Fruit fly (Drosophila melanogaster) whole organism, embryonic: ENCODE measurements around the gene CG11089.

Experiments
- CG30403 ChIP-seq: fragments of 200-800 bp; sonication (Bioruptor generic); optimal IDR thresholded peaks from 3 replicates; lab custom pipeline; 2016; ENCODE audit warnings: missing biosample characterization, missing genetic modification characterization
- eyg ChIP-seq: fragments of 200-800 bp; sonication (Bioruptor generic); optimal IDR thresholded peaks from 3 replicates; lab custom pipeline; 2016; ENCODE audit warnings: missing biosample characterization, missing genetic modification characterization
- sug ChIP-seq: fragments of 200-800 bp; optimal IDR thresholded peaks from 2 replicates; lab custom pipeline; 2019; ENCODE audit warnings: missing biosample characterization, mild to moderate bottlenecking, missing genetic modification characterization, moderate library complexity

- TF ChIP-seq eyg (GFP tag; lab: Kevin White, UChicago) (no peak), CG30403 (GFP tag; lab: Kevin White, UChicago) (no peak), sug (tag; lab: Kevin White, UChicago) (no peak)
Measured at dm6 chr3R:24886470-24886869, 9.6 kb downstream of the CG11089 start.
